Worm (Caenorhabditis elegans) whole organism, L3 larva: Measurements from ENCODE around the gene srh-36.

Source experiments
- R02D3.7 ChIP-seq: fragments of 150-350 bp; optimal IDR thresholded peaks from 2 replicates; lab custom pipeline; 2014; ENCODE audit warnings: missing biosample characterization, missing genetic modification characterization
- ZK546.5 ChIP-seq: sonication (generic microtip); optimal IDR thresholded peaks from 2 replicates; lab custom pipeline; 2017; ENCODE audit warnings: missing biosample characterization, missing genetic modification characterization
- aly-2 ChIP-seq: fragments of 150-350 bp; optimal IDR thresholded peaks from 2 replicates; lab custom pipeline; 2014; ENCODE audit warnings: missing biosample characterization, missing genetic modification characterization
- ceh-16 ChIP-seq: sonication (generic microtip); optimal IDR thresholded peaks from 2 replicates; lab custom pipeline; 2017; ENCODE audit warnings: missing biosample characterization, missing genetic modification characterization
- ceh-28 ChIP-seq: fragments of 150-350 bp; optimal IDR thresholded peaks from 2 replicates; lab custom pipeline; 2014; ENCODE audit warnings: missing biosample characterization, missing genetic modification reagents, missing genetic modification characterization
- ceh-82 ChIP-seq: fragments of 150-350 bp; optimal IDR thresholded peaks from 2 replicates; lab custom pipeline; 2014; ENCODE audit warnings: missing biosample characterization, missing genetic modification characterization
- ceh-9 ChIP-seq: sonication (generic microtip); optimal IDR thresholded peaks from 2 replicates; lab custom pipeline; 2018; ENCODE audit warnings: missing biosample characterization, missing genetic modification characterization
- daf-12 ChIP-seq: fragments of 150-350 bp; optimal IDR thresholded peaks from 2 replicates; lab custom pipeline; 2014; ENCODE audit warnings: missing biosample characterization, missing genetic modification reagents, missing genetic modification characterization
- egl-5 ChIP-seq: fragments of 150-350 bp; optimal IDR thresholded peaks from 2 replicates; lab custom pipeline; 2017; ENCODE audit warnings: missing biosample characterization, missing genetic modification reagents, missing genetic modification characterization, inconsistent platforms
- elt-3 ChIP-seq, 3 experiments: fragments of 150-350 bp in 1 of 3; sonication (generic microtip) in 2 of 3; optimal IDR thresholded peaks; 2 replicates in 2 of 3; 4 replicates in 1 of 3; lab custom pipeline; 2014 to 2017; ENCODE audit warnings: missing biosample characterization in 3 of 3, missing genetic modification characterization in 3 of 3
- fkh-2 ChIP-seq: fragments of 150-350 bp; optimal IDR thresholded peaks from 2 replicates; lab custom pipeline; 2014; ENCODE audit warnings: missing biosample characterization, missing genetic modification reagents, missing genetic modification characterization
- hmg-11 ChIP-seq: sonication (generic microtip); optimal IDR thresholded peaks from 2 replicates; lab custom pipeline; 2016; ENCODE audit warnings: missing genetic modification characterization, missing compliant biosample characterization
- jun-1 ChIP-seq: fragments of 150-350 bp; optimal IDR thresholded peaks from 2 replicates; lab custom pipeline; 2014; ENCODE audit warnings: missing biosample characterization, missing genetic modification reagents, missing genetic modification characterization
- lin-15B ChIP-seq: fragments of 150-350 bp; optimal IDR thresholded peaks from 2 replicates; lab custom pipeline; 2014; ENCODE audit warnings: missing biosample characterization, missing genetic modification characterization
- mdl-1 ChIP-seq: fragments of 150-350 bp; optimal IDR thresholded peaks from 2 replicates; lab custom pipeline; 2014; ENCODE audit warnings: missing biosample characterization, missing genetic modification characterization
- mml-1 ChIP-seq: fragments of 150-350 bp; sonication (generic microtip); optimal IDR thresholded peaks from 3 replicates; lab custom pipeline; 2014; ENCODE audit warnings: missing biosample characterization, missing genetic modification characterization
- nfya-1 ChIP-seq: sonication (generic microtip); optimal IDR thresholded peaks from 2 replicates; lab custom pipeline; 2017; ENCODE audit warnings: missing genetic modification characterization, mild to moderate bottlenecking, missing compliant biosample characterization, antibody characterized with exemption, moderate library complexity; ENCODE audit not compliant: insufficient read depth
- nhr-11 ChIP-seq: fragments of 150-350 bp; optimal IDR thresholded peaks from 2 replicates; lab custom pipeline; 2014; ENCODE audit warnings: missing biosample characterization, missing genetic modification characterization
- nhr-12 ChIP-seq: fragments of 150-350 bp; optimal IDR thresholded peaks from 2 replicates; lab custom pipeline; 2014; ENCODE audit warnings: missing biosample characterization, missing genetic modification characterization
- nhr-237 ChIP-seq: fragments of 150-350 bp; optimal IDR thresholded peaks from 2 replicates; lab custom pipeline; 2014; ENCODE audit warnings: missing biosample characterization, missing genetic modification characterization
- nhr-25 ChIP-seq: sonication (generic microtip); optimal IDR thresholded peaks from 2 replicates; lab custom pipeline; 2017; ENCODE audit warnings: missing biosample characterization, missing genetic modification characterization
- nhr-28 ChIP-seq: fragments of 150-350 bp; optimal IDR thresholded peaks from 2 replicates; lab custom pipeline; 2014; ENCODE audit warnings: missing biosample characterization, missing genetic modification characterization
- nhr-43 ChIP-seq: sonication (generic microtip); optimal IDR thresholded peaks from 2 replicates; lab custom pipeline; 2016; ENCODE audit warnings: mild to moderate bottlenecking, missing genetic modification characterization, missing compliant biosample characterization; ENCODE audit not compliant: poor library complexity, severe bottlenecking
- nhr-67 ChIP-seq: fragments of 150-350 bp; optimal IDR thresholded peaks from 2 replicates; lab custom pipeline; 2014; ENCODE audit warnings: missing biosample characterization, missing genetic modification characterization
- nhr-76 ChIP-seq: fragments of 150-350 bp; sonication (generic microtip); optimal IDR thresholded peaks from 5 replicates; lab custom pipeline; 2014; ENCODE audit warnings: missing biosample characterization, missing genetic modification characterization
- nhr-77 ChIP-seq: fragments of 150-350 bp; optimal IDR thresholded peaks from 2 replicates; lab custom pipeline; 2014; ENCODE audit warnings: missing biosample characterization, missing genetic modification characterization
- pha-4 ChIP-seq: fragments of 150-350 bp; optimal IDR thresholded peaks from 2 replicates; lab custom pipeline; 2014; ENCODE audit warnings: missing biosample characterization, missing genetic modification reagents, missing genetic modification characterization
- pqm-1 ChIP-seq: fragments of 150-350 bp; optimal IDR thresholded peaks from 2 replicates; lab custom pipeline; 2017; ENCODE audit warnings: missing biosample characterization, missing genetic modification characterization, inconsistent platforms
- sea-2 ChIP-seq: fragments of 150-350 bp; sonication (generic microtip); optimal IDR thresholded peaks from 4 replicates; lab custom pipeline; 2014; ENCODE audit warnings: missing biosample characterization, missing genetic modification reagents, missing genetic modification characterization
- skn-1 ChIP-seq: fragments of 150-350 bp; optimal IDR thresholded peaks from 2 replicates; lab custom pipeline; 2014; ENCODE audit warnings: missing biosample characterization, missing genetic modification characterization
- snpc-4 ChIP-seq: fragments of 150-350 bp; optimal IDR thresholded peaks from 2 replicates; lab custom pipeline; 2014; ENCODE audit warnings: missing biosample characterization, missing genetic modification characterization
- unc-39 ChIP-seq: sonication (generic microtip); optimal IDR thresholded peaks from 4 replicates; lab custom pipeline; 2017; ENCODE audit warnings: missing biosample characterization, missing genetic modification characterization
- unc-62 ChIP-seq: fragments of 150-350 bp; sonication (generic microtip); optimal IDR thresholded peaks from 4 replicates; lab custom pipeline; 2014; ENCODE audit warnings: missing biosample characterization, missing genetic modification reagents, missing genetic modification characterization
- zag-1 ChIP-seq: fragments of 150-350 bp; optimal IDR thresholded peaks from 2 replicates; lab custom pipeline; 2014; ENCODE audit warnings: missing biosample characterization, missing genetic modification characterization
- ztf-11 ChIP-seq: fragments of 150-350 bp; optimal IDR thresholded peaks from 2 replicates; lab custom pipeline; 2014; ENCODE audit warnings: missing biosample characterization, missing genetic modification characterization
- ztf-4 ChIP-seq: fragments of 150-350 bp; optimal IDR thresholded peaks from 2 replicates; lab custom pipeline; 2014; ENCODE audit warnings: missing biosample characterization, missing genetic modification characterization

The srh-36 gene

DNA sequence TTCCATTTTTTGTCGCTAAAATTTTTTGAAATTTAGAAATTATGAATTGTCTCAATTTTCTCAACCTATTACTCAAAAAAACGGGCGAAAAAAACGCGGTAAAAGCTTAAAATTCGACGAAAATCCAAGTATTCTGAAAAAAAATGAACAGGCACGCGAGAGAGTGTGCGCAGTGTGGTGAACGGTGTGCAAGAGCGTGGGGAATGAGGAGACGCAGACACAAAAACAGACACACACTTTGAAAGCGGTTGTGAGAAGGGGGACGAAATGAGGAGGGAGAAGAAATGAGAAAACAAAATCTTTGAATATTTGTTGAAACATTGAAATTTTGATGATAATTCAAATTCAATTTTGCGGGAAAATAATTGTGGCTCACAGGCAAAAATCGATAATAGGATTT is 5.3 kb upstream of the srh-36 start, which contains the start of gene T03D3.5:
T03D3.5 (minus strand) TSS at position 21 of the 400 bp plus-strand sequence.
- TF ChIP-seq mml-1 (tag; lab: Kevin White, UChicago) (no peak), ceh-28 (tag; lab: Kevin White, UChicago) (no peak), hmg-11 (tag; lab: Kevin White, UChicago) (peak; percentile 87)
- TF ChIP-seq, all 47 proteins: peak for 1

DNA sequence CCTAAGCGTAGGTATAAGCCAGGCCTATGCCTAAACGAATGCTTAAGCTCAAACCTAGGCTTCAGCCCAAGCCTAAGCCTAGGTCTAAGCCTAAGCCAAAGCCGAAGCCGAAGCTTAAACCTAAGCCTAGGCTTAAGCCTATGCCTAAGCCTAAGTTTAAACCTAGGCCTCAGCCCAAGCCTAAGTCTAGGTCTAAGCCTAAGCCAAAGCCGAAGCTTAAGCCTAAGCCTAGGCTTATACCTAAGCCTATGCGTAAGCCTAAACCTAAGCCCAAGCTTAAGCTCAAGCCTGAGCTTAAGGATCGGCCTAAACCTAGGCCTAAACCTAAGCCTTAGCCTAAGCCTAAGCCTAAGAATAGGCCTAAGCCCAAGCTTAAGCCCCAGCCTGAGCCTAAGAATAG is 4.5 kb upstream of the srh-36 start:
- no peak for TF ChIP-seq sea-2 (GFP tag; lab: Kevin White, UChicago)
- no peak for TF ChIP-seq snpc-4 (tag; lab: Kevin White, UChicago)
- TF ChIP-seq egl-5 (tag; lab: Kevin White, UChicago), result no peak
- no peak for TF ChIP-seq unc-39 (tag; lab: Kevin White, UChicago)
- TF ChIP-seq nhr-67 (tag; lab: Kevin White, UChicago), result no peak
- no peak for TF ChIP-seq nhr-76 (tag; lab: Kevin White, UChicago)
- no peak for TF ChIP-seq ztf-4 (tag; lab: Kevin White, UChicago)
- no peak for TF ChIP-seq nhr-11 (tag; lab: Kevin White, UChicago)
- no peak for TF ChIP-seq nhr-12 (tag; lab: Kevin White, UChicago)
- TF ChIP-seq ceh-82, result no peak
- no peak for TF ChIP-seq daf-12 (tag; lab: Kevin White, UChicago)
- TF ChIP-seq aly-2, result no peak
- no peak for TF ChIP-seq pha-4
- TF ChIP-seq R02D3.7 (tag; lab: Kevin White, UChicago), result no peak
- no peak for TF ChIP-seq nhr-28 (tag; lab: Kevin White, UChicago)
- TF ChIP-seq fkh-2, result no peak
- no peak for TF ChIP-seq zag-1 (tag; lab: Kevin White, UChicago)
- TF ChIP-seq nhr-25 (tag; lab: Kevin White, UChicago), result no peak
- no peak for TF ChIP-seq unc-62 (GFP tag; lab: Kevin White, UChicago)
- TF ChIP-seq lin-15B (tag; lab: Kevin White, UChicago), result no peak
- TF ChIP-seq, all 47 proteins: peak for 0

DNA sequence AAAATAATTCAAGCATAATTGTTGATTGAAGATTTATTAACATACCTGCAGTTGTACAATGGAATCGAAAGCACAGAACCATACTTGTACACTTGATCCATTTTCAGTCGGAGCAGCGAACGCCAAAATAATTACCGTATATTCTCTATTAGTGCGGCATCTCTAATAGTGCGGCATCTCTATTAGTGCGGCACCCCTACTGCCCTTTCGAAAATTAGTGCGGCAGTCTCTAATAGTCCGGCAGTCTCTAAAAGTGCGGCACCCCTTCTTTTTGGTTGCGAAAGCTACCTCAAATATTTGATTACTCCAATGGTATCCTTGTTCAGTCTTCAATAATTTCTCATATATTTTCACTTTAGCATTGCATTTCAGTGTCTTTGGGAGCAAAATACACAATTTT is 3.4 kb downstream of the srh-36 start, which contains the start of gene srt-34:
srt-34 (minus strand) TSS at position 101 of the 400 bp plus-strand sequence.
- no peak for TF ChIP-seq nhr-76 (tag; lab: Kevin White, UChicago)
- no peak for TF ChIP-seq unc-39 (tag; lab: Kevin White, UChicago)
- no peak for TF ChIP-seq nhr-11 (tag; lab: Kevin White, UChicago)
- no peak for TF ChIP-seq ZK546.5
- no peak for TF ChIP-seq pqm-1
- TF ChIP-seq nfya-1, result no peak
- no peak for TF ChIP-seq nhr-237 (tag; lab: Kevin White, UChicago)
- no peak for TF ChIP-seq nhr-25 (tag; lab: Kevin White, UChicago)
- TF ChIP-seq aly-2, result no peak
- TF ChIP-seq hmg-11 (tag; lab: Kevin White, UChicago), result no peak
- TF ChIP-seq zag-1 (tag; lab: Kevin White, UChicago), result no peak

DNA sequence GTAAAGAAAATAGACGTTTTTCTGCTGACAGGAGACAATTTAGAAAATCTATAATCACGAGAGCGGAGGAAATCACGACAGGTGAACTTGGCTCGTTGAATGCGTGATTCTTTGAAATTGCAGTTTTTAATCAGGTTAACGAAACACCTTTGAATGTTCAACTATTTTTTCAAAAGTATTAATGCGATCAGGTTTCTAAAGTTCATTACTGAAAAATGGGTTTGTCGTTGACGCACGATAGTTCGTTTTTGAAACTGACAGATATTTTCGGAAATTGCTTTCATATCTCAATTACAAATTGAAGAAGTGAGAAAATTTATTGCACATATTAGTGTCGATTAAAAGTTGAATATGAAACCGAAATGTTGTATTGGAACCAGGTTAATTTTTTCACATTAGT is 5.5 kb downstream of the srh-36 start, which contains the start of gene F54E2.5:
F54E2.5 (minus strand) TSS at position 101 of the 400 bp plus-strand sequence.
- TF ChIP-seq ceh-9, result no peak
- no peak for TF ChIP-seq ceh-16
- TF ChIP-seq jun-1 (tag; lab: Kevin White, UChicago), result no peak
- no peak for TF ChIP-seq sea-2 (GFP tag; lab: Kevin White, UChicago)
- no peak for TF ChIP-seq pqm-1
- no peak for TF ChIP-seq elt-3 (tag; optimal IDR thresholded peaks at IDR 0.05; lab: Kevin White, UChicago)
- no peak for TF ChIP-seq nfya-1
- TF ChIP-seq nhr-43 (tag; lab: Kevin White, UChicago), result no peak
- no peak for TF ChIP-seq nhr-12 (tag; lab: Kevin White, UChicago)
- no peak for TF ChIP-seq ZK546.5
- TF ChIP-seq lin-15B (tag; lab: Kevin White, UChicago), result no peak
- no peak for TF ChIP-seq nhr-28 (tag; lab: Kevin White, UChicago)
- no peak for TF ChIP-seq zag-1 (tag; lab: Kevin White, UChicago)
- no peak for TF ChIP-seq mdl-1 (tag; lab: Kevin White, UChicago)
- TF ChIP-seq ceh-82, result no peak
- no peak for TF ChIP-seq ztf-11 (tag; lab: Kevin White, UChicago)
- no peak for TF ChIP-seq nhr-11 (tag; lab: Kevin White, UChicago)
- TF ChIP-seq aly-2, result no peak
- TF ChIP-seq hmg-11 (tag; lab: Kevin White, UChicago), result no peak

DNA sequence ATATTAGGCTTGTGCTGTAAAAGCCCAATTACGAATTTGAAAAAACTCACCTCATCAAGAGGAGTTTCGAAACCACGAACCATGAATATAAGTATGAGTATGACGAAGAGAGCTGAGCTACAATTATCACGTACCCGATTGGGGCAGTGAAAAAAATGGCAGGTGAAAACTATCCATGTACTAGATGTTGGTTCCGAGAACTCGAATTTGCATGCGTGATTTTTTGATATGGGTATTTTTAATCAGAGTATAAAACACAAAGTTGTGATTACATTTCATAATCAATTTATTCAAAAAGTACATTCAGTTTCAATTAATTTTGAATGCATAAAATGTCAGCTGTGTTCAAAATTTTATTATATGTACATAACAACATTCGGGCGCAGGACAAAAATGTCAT is 7.6 kb downstream of the srh-36 start, which contains the start of gene F54E2.9:
F54E2.9 (minus strand) TSS at position 132 of the 400 bp plus-strand sequence.
- no peak for TF ChIP-seq lin-15B (tag; lab: Kevin White, UChicago)
- TF ChIP-seq skn-1 (tag; lab: Kevin White, UChicago), result no peak
- TF ChIP-seq nhr-43 (tag; lab: Kevin White, UChicago), result no peak
- TF ChIP-seq nhr-237 (tag; lab: Kevin White, UChicago), result no peak
- TF ChIP-seq nhr-76 (tag; lab: Kevin White, UChicago), result no peak
- TF ChIP-seq nhr-77 (tag; lab: Kevin White, UChicago), result no peak
- TF ChIP-seq, all 47 proteins: peak for 0
